Fruit fly (Drosophila melanogaster) whole organism, embryonic: ENCODE measurements around the gene CG12811.
A peak's percentile ranks its signal among the peaks of the same experiment; 100 is the strongest.

ENCODE experiments used
- CG12104 ChIP-seq: fragments of 200-800 bp; sonication (Bioruptor generic); optimal IDR thresholded peaks from 3 replicates; lab custom pipeline; 2016; ENCODE audit warnings: missing biosample characterization, missing genetic modification characterization
- CG18011 ChIP-seq: fragments of 200-800 bp; sonication (Bioruptor generic); optimal IDR thresholded peaks from 2 replicates; lab custom pipeline; 2017; ENCODE audit warnings: missing biosample characterization, missing genetic modification characterization, mild to moderate bottlenecking, moderate library complexity, missing genotype
- CG8765 ChIP-seq: fragments of 200-800 bp; sonication (Bioruptor generic); IDR thresholded peaks from 2 replicates; pipeline ENCODE4 v1.3.6; 2022; ENCODE audit warnings: missing biosample characterization, missing genetic modification characterization
- D19B ChIP-seq: fragments of 200-800 bp; sonication (Bioruptor generic); optimal IDR thresholded peaks from 2 replicates; lab custom pipeline; 2017; ENCODE audit warnings: missing biosample characterization, mild to moderate bottlenecking, missing genetic modification characterization
- Dll ChIP-seq: fragments of 200-800 bp; sonication (Bioruptor generic); IDR thresholded peaks from 4 replicates; pipeline ENCODE4 v1.3.6; 2022; ENCODE audit warnings: missing biosample characterization, missing genetic modification characterization; ENCODE audit not compliant: partially characterized antibody
- Hey ChIP-seq: fragments of 200-800 bp; sonication (Bioruptor generic); optimal IDR thresholded peaks from 3 replicates; lab custom pipeline; 2018; ENCODE audit warnings: missing biosample characterization, mild to moderate bottlenecking, missing genetic modification characterization
- Hr78 ChIP-seq, 2 experiments: fragments of 200-800 bp in 1 of 2; fragments of >200 bp in 1 of 2; sonication (Bioruptor generic) in 1 of 2; optimal IDR thresholded peaks; 2 replicates each; lab custom pipeline; 2017 to 2019; ENCODE audit warnings: missing biosample characterization in 2 of 2, missing genetic modification characterization in 2 of 2, mild to moderate bottlenecking in 1 of 2, moderate library complexity in 1 of 2
- Trl ChIP-seq, 3 experiments: fragments of >200 bp in 2 of 3; fragments of 200-800 bp in 1 of 3; sonication (Bioruptor generic) in 1 of 3; optimal IDR thresholded peaks; 2 replicates in 1 of 3; 3 replicates in 2 of 3; lab custom pipeline; 2016 to 2017; ENCODE audit warnings: missing biosample characterization in 1 of 3, missing genetic modification characterization in 1 of 3
- amos ChIP-seq: fragments of 200-800 bp; sonication (Bioruptor generic); IDR thresholded peaks from 2 replicates; pipeline ENCODE4 v1.3.6; 2022; ENCODE audit warnings: missing biosample characterization, missing genetic modification characterization; ENCODE audit not compliant: partially characterized antibody
- bsh ChIP-seq, 2 experiments: fragments of 200-800 bp; sonication (Bioruptor generic); optimal IDR thresholded peaks; 2 replicates each; lab custom pipeline; 2017 to 2018; ENCODE audit warnings: mild to moderate bottlenecking in 2 of 2, missing biosample characterization in 2 of 2, missing genetic modification characterization in 2 of 2, moderate library complexity in 1 of 2
- chn ChIP-seq: fragments of 200-800 bp; sonication (Bioruptor generic); optimal IDR thresholded peaks from 2 replicates; lab custom pipeline; 2016; ENCODE audit warnings: missing biosample characterization, missing genetic modification characterization
- crc ChIP-seq: fragments of 200-800 bp; sonication (Bioruptor generic); optimal IDR thresholded peaks from 2 replicates; lab custom pipeline; 2016; ENCODE audit warnings: missing biosample characterization, missing genetic modification characterization
- psq ChIP-seq: fragments of 200-800 bp; sonication (Bioruptor generic); optimal IDR thresholded peaks from 2 replicates; lab custom pipeline; 2017; ENCODE audit warnings: missing biosample characterization, missing genetic modification characterization
- salm ChIP-seq: fragments of 200-800 bp; sonication (Bioruptor generic); optimal IDR thresholded peaks from 2 replicates; lab custom pipeline; 2018; ENCODE audit warnings: missing biosample characterization, mild to moderate bottlenecking, missing genetic modification characterization

- TF ChIP-seq salm (tag; lab: Kevin White, UChicago): no peak
- TF ChIP-seq CG18011 (GFP tag; lab: Kevin White, UChicago): no peak
- peak; percentile 54 for TF ChIP-seq Hey (tag; lab: Kevin White, UChicago)
- TF ChIP-seq crc (GFP tag; lab: Kevin White, UChicago): no peak
- TF ChIP-seq amos (GFP tag; lab: Robert Waterston, UW): 0 out of 2 replicates have a peak, but pooled peaks have one; percentile 24
- TF ChIP-seq CG8765 (GFP tag; lab: Robert Waterston, UW): no peak
- no peak for TF ChIP-seq Hr78 (GFP tag; optimal IDR thresholded peaks at IDR 0.05; lab: Kevin White, UChicago)
- no peak for TF ChIP-seq D19B (GFP tag; lab: Kevin White, UChicago)
- no peak for TF ChIP-seq CG12104 (GFP tag; lab: Kevin White, UChicago)
- TF ChIP-seq chn: no peak
- TF ChIP-seq Trl (optimal IDR thresholded peaks at IDR 0.05; lab: Kevin White, UChicago): no peak
- no peak for TF ChIP-seq Trl (GFP tag; optimal IDR thresholded peaks at IDR 0.05; lab: Kevin White, UChicago)
- no peak for TF ChIP-seq psq (GFP tag; lab: Kevin White, UChicago)
- TF ChIP-seq bsh (GFP tag; optimal IDR thresholded peaks at IDR 0.05; lab: Kevin White, UChicago): no peak
- peak; percentile 67; the same call in 3 of the 4 replicates for TF ChIP-seq Dll (GFP tag; lab: Robert Waterston, UW)
These were observed 4.2 kb upstream of the CG12811 start, which contains the start of the genes Fancl and Npc2e for dm6 chr3R:10052695-10053382.
